Worm (Caenorhabditis elegans) whole organism, L2 larva: ENCODE measurements around the gene vig-1.

Experiments
- F13H6.1 ChIP-seq: sonication (generic microtip); optimal IDR thresholded peaks from 2 replicates; lab custom pipeline; 2016; ENCODE audit warnings: missing genetic modification characterization, missing compliant biosample characterization
- Y55F3AM.14 ChIP-seq: fragments of 200-800 bp; sonication (Bioruptor generic); optimal IDR thresholded peaks from 2 replicates; lab custom pipeline; 2018; ENCODE audit warnings: mild to moderate bottlenecking, missing genetic modification characterization, missing compliant biosample characterization
- ZK546.5 ChIP-seq: sonication (generic microtip); optimal IDR thresholded peaks from 2 replicates; lab custom pipeline; 2017; ENCODE audit warnings: missing biosample characterization, missing genetic modification characterization
- alr-1 ChIP-seq: fragments of 150-350 bp; optimal IDR thresholded peaks from 2 replicates; lab custom pipeline; 2014; ENCODE audit warnings: missing biosample characterization, missing genetic modification characterization
- ama-1 ChIP-seq: fragments of 150-350 bp; optimal IDR thresholded peaks from 2 replicates; lab custom pipeline; 2018; ENCODE audit warnings: inconsistent platforms
- blmp-1 ChIP-seq: sonication (generic microtip); optimal IDR thresholded peaks from 2 replicates; lab custom pipeline; 2017; ENCODE audit warnings: missing genetic modification characterization, mild to moderate bottlenecking, missing compliant biosample characterization, antibody characterized with exemption, moderate library complexity; ENCODE audit not compliant: insufficient read depth
- ceh-82 ChIP-seq: fragments of 150-350 bp; optimal IDR thresholded peaks from 2 replicates; lab custom pipeline; 2014; ENCODE audit warnings: missing biosample characterization, missing genetic modification characterization
- crh-2 ChIP-seq: sonication (generic microtip); optimal IDR thresholded peaks from 2 replicates; lab custom pipeline; 2017; ENCODE audit warnings: missing biosample characterization, missing genetic modification characterization
- dmd-4 ChIP-seq: sonication (generic microtip); optimal IDR thresholded peaks from 2 replicates; lab custom pipeline; 2017; ENCODE audit warnings: missing biosample characterization, missing genetic modification characterization
- egl-27 ChIP-seq: sonication (generic microtip); optimal IDR thresholded peaks from 3 replicates; lab custom pipeline; 2017; ENCODE audit warnings: missing biosample characterization, missing genetic modification reagents, missing genetic modification characterization
- elt-3 ChIP-seq: sonication (generic microtip); optimal IDR thresholded peaks from 2 replicates; lab custom pipeline; 2017; ENCODE audit warnings: missing biosample characterization, missing genetic modification characterization
- fos-1 ChIP-seq: fragments of 150-350 bp; optimal IDR thresholded peaks from 2 replicates; lab custom pipeline; 2014; ENCODE audit warnings: missing biosample characterization, missing genetic modification characterization
- gmeb-1 ChIP-seq: fragments of 150-350 bp; optimal IDR thresholded peaks from 2 replicates; lab custom pipeline; 2014; ENCODE audit warnings: missing biosample characterization, missing genetic modification characterization
- lin-11 ChIP-seq: fragments of 150-350 bp; sonication (generic microtip); optimal IDR thresholded peaks from 2 replicates; lab custom pipeline; 2014; ENCODE audit warnings: missing biosample characterization, missing genetic modification characterization, inconsistent platforms, mixed read lengths
- lin-13 ChIP-seq: fragments of 150-350 bp; optimal IDR thresholded peaks from 2 replicates; lab custom pipeline; 2014; ENCODE audit warnings: missing biosample characterization, missing genetic modification reagents, missing genetic modification characterization
- lsy-2 ChIP-seq, 2 experiments: fragments of 150-350 bp in 1 of 2; sonication (generic microtip) in 1 of 2; optimal IDR thresholded peaks; 2 replicates each; lab custom pipeline; 2014 to 2017; ENCODE audit warnings: missing biosample characterization in 2 of 2, missing genetic modification characterization in 2 of 2
- mab-5 ChIP-seq: fragments of 150-350 bp; optimal IDR thresholded peaks from 2 replicates; lab custom pipeline; 2014; ENCODE audit warnings: missing biosample characterization, missing genetic modification characterization
- mdl-1 ChIP-seq, 2 experiments: fragments of 150-350 bp in 1 of 2; sonication (generic microtip) in 1 of 2; optimal IDR thresholded peaks; 2 replicates each; lab custom pipeline; 2017; ENCODE audit warnings: missing biosample characterization in 2 of 2, missing genetic modification characterization in 2 of 2
- nhr-10 ChIP-seq: sonication (generic microtip); optimal IDR thresholded peaks from 2 replicates; lab custom pipeline; 2017; ENCODE audit warnings: missing biosample characterization, missing genetic modification characterization
- nhr-11 ChIP-seq: fragments of 150-350 bp; optimal IDR thresholded peaks from 2 replicates; lab custom pipeline; 2014; ENCODE audit warnings: missing biosample characterization, missing genetic modification characterization
- nhr-12 ChIP-seq: fragments of 150-350 bp; optimal IDR thresholded peaks from 2 replicates; lab custom pipeline; 2014; ENCODE audit warnings: missing biosample characterization, missing genetic modification characterization
- nhr-129 ChIP-seq: fragments of 150-350 bp; optimal IDR thresholded peaks from 2 replicates; lab custom pipeline; 2014; ENCODE audit warnings: missing biosample characterization, missing genetic modification characterization
- nhr-21 ChIP-seq: fragments of 150-350 bp; optimal IDR thresholded peaks from 2 replicates; lab custom pipeline; 2014; ENCODE audit warnings: missing biosample characterization, missing genetic modification characterization
- nhr-23 ChIP-seq: fragments of 150-350 bp; optimal IDR thresholded peaks from 2 replicates; lab custom pipeline; 2014; ENCODE audit warnings: missing biosample characterization, missing genetic modification reagents, missing genetic modification characterization
- nhr-237 ChIP-seq: fragments of 150-350 bp; optimal IDR thresholded peaks from 2 replicates; lab custom pipeline; 2014; ENCODE audit warnings: missing biosample characterization, missing genetic modification characterization
- nhr-6 ChIP-seq: fragments of 150-350 bp; optimal IDR thresholded peaks from 2 replicates; lab custom pipeline; 2014; ENCODE audit warnings: missing biosample characterization, missing genetic modification characterization
- nhr-77 ChIP-seq: fragments of 150-350 bp; optimal IDR thresholded peaks from 2 replicates; lab custom pipeline; 2014; ENCODE audit warnings: missing biosample characterization, missing genetic modification characterization
- sma-3 ChIP-seq: sonication (generic microtip); optimal IDR thresholded peaks from 2 replicates; lab custom pipeline; 2016; ENCODE audit warnings: missing genetic modification reagents, missing genetic modification characterization, missing compliant biosample characterization
- sma-9 ChIP-seq, 2 experiments: fragments of 150-350 bp in 1 of 2; sonication (generic microtip) in 1 of 2; optimal IDR thresholded peaks; 2 replicates each; lab custom pipeline; 2014 to 2016; ENCODE audit warnings: missing genetic modification characterization in 2 of 2, mild to moderate bottlenecking in 1 of 2, missing biosample characterization in 1 of 2, missing compliant biosample characterization in 1 of 2, missing genetic modification reagents in 1 of 2, moderate library complexity in 1 of 2
- snpc-4 ChIP-seq: fragments of 150-350 bp; optimal IDR thresholded peaks from 2 replicates; lab custom pipeline; 2014; ENCODE audit warnings: missing biosample characterization, missing genetic modification characterization
- unc-39 ChIP-seq: fragments of 150-350 bp; optimal IDR thresholded peaks from 2 replicates; lab custom pipeline; 2014; ENCODE audit warnings: missing biosample characterization, missing genetic modification characterization
- unc-55 ChIP-seq: fragments of 150-350 bp; sonication (generic microtip); optimal IDR thresholded peaks from 3 replicates; lab custom pipeline; 2014; ENCODE audit warnings: missing biosample characterization, missing genetic modification reagents, missing genetic modification characterization
- zag-1 ChIP-seq: fragments of 150-350 bp; optimal IDR thresholded peaks from 2 replicates; lab custom pipeline; 2014; ENCODE audit warnings: missing biosample characterization, missing genetic modification characterization
- ztf-1 ChIP-seq: fragments of 200-800 bp; sonication (Bioruptor generic); conservative IDR thresholded peaks from 2 replicates; pipeline ENCODE4 v1.3.6; 2022; ENCODE audit warnings: missing genetic modification characterization, missing compliant biosample characterization
- ztf-4 ChIP-seq: fragments of 150-350 bp; optimal IDR thresholded peaks from 2 replicates; lab custom pipeline; 2014; ENCODE audit warnings: missing biosample characterization, missing genetic modification characterization

Gene vig-1

ce11 chrII:1357262-1357661 lies 36.4 kb downstream of the vig-1 start:
- TF ChIP-seq alr-1 (tag; lab: Kevin White, UChicago) (no peak), nhr-237 (tag; lab: Kevin White, UChicago) (no peak), F13H6.1 (tag; lab: Kevin White, UChicago) (no peak), ztf-4 (no peak), crh-2 (tag; lab: Kevin White, UChicago) (no peak), unc-55 (GFP tag; lab: Kevin White, UChicago) (no peak), mab-5 (tag; lab: Kevin White, UChicago) (no peak), zag-1 (tag; lab: Kevin White, UChicago) (no peak), dmd-4 (tag; lab: Kevin White, UChicago) (no peak), ceh-82 (no peak), blmp-1 (tag; lab: Kevin White, UChicago) (no peak), unc-39 (tag; lab: Kevin White, UChicago) (no peak)

ce11 chrII:1357905-1358304 lies 37.1 kb downstream of the vig-1 start, which contains the start of gene C13A10.2:
C13A10.2 (minus strand) TSS chrII:1358005.
- no peak for TF ChIP-seq nhr-129 (tag; lab: Kevin White, UChicago)
- no peak for TF ChIP-seq dmd-4 (tag; lab: Kevin White, UChicago)

ce11 chrII:1360257-1360656 lies 39.4 kb downstream of the vig-1 start:
- TF ChIP-seq unc-55 (GFP tag; lab: Kevin White, UChicago) (peak; percentile 27), lsy-2 (tag; optimal IDR thresholded peaks at IDR 0.05; lab: Kevin White, UChicago) (peak in 1 of 2 experiments; percentile 11), nhr-6 (tag; lab: Kevin White, UChicago) (no peak)

ce11 chrII:1362423-1362822 lies 41.6 kb downstream of the vig-1 start:
- TF ChIP-seq nhr-21 (no peak), sma-3 (GFP tag; lab: Kevin White, UChicago) (no peak), lin-11 (tag; lab: Kevin White, UChicago) (no peak), ama-1 (no peak), nhr-23 (tag; lab: Kevin White, UChicago) (no peak)

ce11 chrII:1365985-1366384 lies 45.1 kb downstream of the vig-1 start:
- TF ChIP-seq nhr-12 (no peak), nhr-237 (tag; lab: Kevin White, UChicago) (no peak), nhr-77 (tag; lab: Kevin White, UChicago) (no peak), gmeb-1 (tag; lab: Kevin White, UChicago) (no peak), lin-13 (GFP tag; lab: Kevin White, UChicago) (no peak), nhr-6 (tag; lab: Kevin White, UChicago) (no peak), Y55F3AM.14 (no peak), ZK546.5 (no peak), snpc-4 (tag; lab: Kevin White, UChicago) (no peak), egl-27 (tag; lab: Kevin White, UChicago) (no peak), nhr-11 (no peak)

- TF ChIP-seq lin-13 (GFP tag; lab: Kevin White, UChicago) (no peak), nhr-6 (tag; lab: Kevin White, UChicago) (no peak), sma-9 (GFP tag; optimal IDR thresholded peaks at IDR 0.05; lab: Kevin White, UChicago) (no peak), sma-9 (tag; optimal IDR thresholded peaks at IDR 0.05; lab: Kevin White, UChicago) (no peak), nhr-10 (tag; lab: Kevin White, UChicago) (no peak), elt-3 (tag; lab: Kevin White, UChicago) (no peak), mdl-1 (tag; optimal IDR thresholded peaks at IDR 0.05; lab: Kevin White, UChicago) (no peak), ztf-1 (GFP tag; lab: Robert Waterston, UW) (no peak), nhr-23 (tag; lab: Kevin White, UChicago) (no peak), nhr-129 (tag; lab: Kevin White, UChicago) (no peak), crh-2 (tag; lab: Kevin White, UChicago) (no peak), fos-1 (tag; lab: Kevin White, UChicago) (no peak), ceh-82 (no peak)
These were observed 47.9 kb downstream of the vig-1 start for ce11 chrII:1368756-1369155.
